Fruit fly (Drosophila melanogaster) whole organism, embryonic: ENCODE data around the gene Sec23.
A peak's percentile ranks its signal among the peaks of the same experiment; 100 is the strongest.

Experiments
- ATbp ChIP-seq: fragments of 200-800 bp; sonication (Bioruptor generic); optimal IDR thresholded peaks from 2 replicates; lab custom pipeline; 2017; ENCODE audit warnings: missing biosample characterization, mild to moderate bottlenecking, missing genetic modification characterization, missing genetic modification reagents
- Atf3 ChIP-seq: fragments of 200-800 bp; sonication (Bioruptor generic); optimal IDR thresholded peaks from 3 replicates; lab custom pipeline; 2016; ENCODE audit warnings: missing biosample characterization, missing genetic modification characterization
- CG11085 ChIP-seq: fragments of 200-800 bp; sonication (Bioruptor generic); IDR thresholded peaks from 2 replicates; pipeline ENCODE4 v1.3.6; 2022; ENCODE audit warnings: missing biosample characterization, missing genetic modification characterization
- CG12391 ChIP-seq: fragments of 200-800 bp; sonication (Bioruptor generic); optimal IDR thresholded peaks from 3 replicates; lab custom pipeline; 2018; ENCODE audit warnings: missing biosample characterization, mild to moderate bottlenecking, missing genetic modification characterization, moderate library complexity
- CG12744 ChIP-seq: fragments of 200-800 bp; sonication (Bioruptor generic); optimal IDR thresholded peaks from 2 replicates; lab custom pipeline; 2016; ENCODE audit warnings: missing biosample characterization, missing genetic modification characterization
- CG13287 ChIP-seq: fragments of 200-800 bp; sonication (Bioruptor generic); IDR thresholded peaks from 2 replicates; pipeline ENCODE4 v1.3.6; 2022; ENCODE audit warnings: missing biosample characterization, missing genetic modification characterization; ENCODE audit not compliant: partially characterized antibody
- CG14441 ChIP-seq: fragments of 200-800 bp; sonication (Bioruptor generic); IDR thresholded peaks from 2 replicates; pipeline ENCODE4 v1.3.6; 2022; ENCODE audit warnings: missing biosample characterization, missing genetic modification characterization
- CG16813 ChIP-seq: fragments of 200-800 bp; sonication (Bioruptor generic); IDR thresholded peaks from 3 replicates; pipeline ENCODE4 v1.3.6; 2022; ENCODE audit warnings: missing biosample characterization, missing genetic modification characterization; ENCODE audit not compliant: partially characterized antibody
- CG17361 ChIP-seq: fragments of 200-800 bp; sonication (Bioruptor generic); IDR thresholded peaks from 3 replicates; pipeline ENCODE4 v1.3.6; 2022; ENCODE audit warnings: missing biosample characterization, missing genetic modification characterization
- CG18262 ChIP-seq: fragments of 200-800 bp; optimal IDR thresholded peaks from 3 replicates; lab custom pipeline; 2019; ENCODE audit warnings: missing biosample characterization, mild to moderate bottlenecking, missing genetic modification characterization, moderate library complexity
- CG2875 ChIP-seq: fragments of 200-800 bp; sonication (Bioruptor generic); optimal IDR thresholded peaks from 2 replicates; lab custom pipeline; 2017; ENCODE audit warnings: missing biosample characterization, mild to moderate bottlenecking, missing genetic modification characterization, missing genetic modification reagents
- CG32772 ChIP-seq: fragments of 200-800 bp; sonication (Bioruptor generic); IDR thresholded peaks from 2 replicates; pipeline ENCODE4 v1.3.6; 2022; ENCODE audit warnings: missing biosample characterization, missing genetic modification characterization
- CG34422 ChIP-seq: fragments of 200-800 bp; sonication (Bioruptor generic); IDR thresholded peaks from 3 replicates; pipeline ENCODE4 v1.3.6; 2022; ENCODE audit warnings: missing biosample characterization, missing genetic modification characterization
- CG3847 ChIP-seq: fragments of 200-800 bp; sonication (Bioruptor generic); IDR thresholded peaks from 2 replicates; pipeline ENCODE4 v1.3.6; 2022; ENCODE audit warnings: missing biosample characterization, missing genetic modification characterization
- CG4854 ChIP-seq: fragments of 200-800 bp; sonication (Bioruptor generic); optimal IDR thresholded peaks from 2 replicates; lab custom pipeline; 2016; ENCODE audit warnings: missing biosample characterization, missing genetic modification characterization, inconsistent platforms
- CG6272 ChIP-seq: fragments of 200-800 bp; sonication (Bioruptor generic); IDR thresholded peaks from 2 replicates; pipeline ENCODE4 v1.3.6; 2022; ENCODE audit warnings: missing biosample characterization, missing genetic modification characterization
- CG7963 ChIP-seq: fragments of 200-800 bp; sonication (Bioruptor generic); IDR thresholded peaks from 3 replicates; pipeline ENCODE4 v1.3.6; 2022; ENCODE audit warnings: missing biosample characterization, missing genetic modification characterization; ENCODE audit not compliant: partially characterized antibody
- CG8290 ChIP-seq, 3 experiments: fragments of 200-800 bp; sonication (Bioruptor generic); optimal IDR thresholded peaks; 2 replicates each; lab custom pipeline; 2016 to 2019; ENCODE audit warnings: missing biosample characterization in 3 of 3, missing genetic modification characterization in 3 of 3, mild to moderate bottlenecking in 2 of 3, moderate library complexity in 1 of 3
- CG8359 ChIP-seq: fragments of 200-800 bp; sonication (Bioruptor generic); optimal IDR thresholded peaks from 2 replicates; lab custom pipeline; 2017; ENCODE audit warnings: missing biosample characterization, mild to moderate bottlenecking, missing genetic modification characterization, borderline replicate concordance
- Deaf1 ChIP-seq: fragments of 200-800 bp; optimal IDR thresholded peaks from 3 replicates; lab custom pipeline; 2019; ENCODE audit warnings: missing biosample characterization, mild to moderate bottlenecking, missing genetic modification characterization, moderate library complexity
- Dek ChIP-seq: fragments of 200-800 bp; sonication (Bioruptor generic); optimal IDR thresholded peaks from 3 replicates; lab custom pipeline; 2019; ENCODE audit warnings: missing biosample characterization, mild to moderate bottlenecking, missing genetic modification characterization, moderate library complexity
- Doc3 ChIP-seq: fragments of 200-800 bp; sonication (Bioruptor generic); IDR thresholded peaks from 3 replicates; pipeline ENCODE4 v1.3.6; 2022; ENCODE audit warnings: missing biosample characterization, missing genetic modification characterization; ENCODE audit not compliant: partially characterized antibody
- HLH54F ChIP-seq: fragments of 200-800 bp; sonication (Bioruptor generic); optimal IDR thresholded peaks from 3 replicates; lab custom pipeline; 2016; ENCODE audit warnings: missing biosample characterization, missing genetic modification characterization
- Hsf ChIP-seq: fragments of 200-800 bp; sonication (Bioruptor generic); optimal IDR thresholded peaks from 3 replicates; lab custom pipeline; 2016; ENCODE audit warnings: missing biosample characterization, missing genetic modification characterization
- Lhr ChIP-seq: fragments of 200-800 bp; sonication (Bioruptor generic); optimal IDR thresholded peaks from 3 replicates; lab custom pipeline; 2017; ENCODE audit warnings: mild to moderate bottlenecking, missing biosample characterization, missing genetic modification reagents, missing genetic modification characterization
- Mad ChIP-seq: fragments of 200-800 bp; sonication (Bioruptor generic); optimal IDR thresholded peaks from 2 replicates; lab custom pipeline; 2016; ENCODE audit warnings: missing biosample characterization, missing genetic modification characterization
- Meics ChIP-seq: fragments of 200-800 bp; sonication (Bioruptor generic); optimal IDR thresholded peaks from 2 replicates; lab custom pipeline; 2017; ENCODE audit warnings: missing biosample characterization, mild to moderate bottlenecking, missing genetic modification characterization
- Optix ChIP-seq: fragments of 200-800 bp; sonication (Bioruptor generic); IDR thresholded peaks from 3 replicates; pipeline ENCODE4 v1.3.6; 2022; ENCODE audit warnings: missing biosample characterization, missing genetic modification characterization
- Xrp1 ChIP-seq: fragments of 200-800 bp; sonication (Bioruptor generic); IDR thresholded peaks from 2 replicates; pipeline ENCODE4 v1.3.6; 2022; ENCODE audit warnings: missing biosample characterization, missing genetic modification characterization
- ab ChIP-seq: fragments of 200-800 bp; sonication (Bioruptor generic); optimal IDR thresholded peaks from 2 replicates; lab custom pipeline; 2016; ENCODE audit warnings: missing biosample characterization, missing genetic modification characterization
- ase ChIP-seq: fragments of 200-800 bp; sonication (Bioruptor generic); IDR thresholded peaks from 3 replicates; pipeline ENCODE4 v1.3.6; 2022; ENCODE audit warnings: missing biosample characterization, missing genetic modification characterization
- bab2 ChIP-seq: fragments of 200-800 bp; sonication (Bioruptor generic); optimal IDR thresholded peaks from 2 replicates; lab custom pipeline; 2016; ENCODE audit warnings: missing biosample characterization, missing genetic modification characterization
- bowl ChIP-seq: fragments of 200-800 bp; sonication (Bioruptor generic); IDR thresholded peaks from 2 replicates; pipeline ENCODE4 v1.3.6; 2022; ENCODE audit warnings: missing biosample characterization, missing genetic modification characterization
- cato ChIP-seq: fragments of 200-800 bp; sonication (Bioruptor generic); optimal IDR thresholded peaks from 2 replicates; lab custom pipeline; 2016; ENCODE audit warnings: missing biosample characterization, missing genetic modification characterization, borderline replicate concordance
- crp ChIP-seq, 2 experiments: fragments of 200-800 bp; sonication (Bioruptor generic); optimal IDR thresholded peaks; 2 replicates in 1 of 2; 3 replicates in 1 of 2; lab custom pipeline; 2017; ENCODE audit warnings: missing biosample characterization in 2 of 2, missing genetic modification characterization in 2 of 2, mild to moderate bottlenecking in 1 of 2, moderate library complexity in 1 of 2
- cwo ChIP-seq: fragments of 200-800 bp; sonication (Bioruptor generic); optimal IDR thresholded peaks from 3 replicates; lab custom pipeline; 2017; ENCODE audit warnings: missing biosample characterization, missing genetic modification characterization, mild to moderate bottlenecking, moderate library complexity, missing genetic modification reagents
- dimm ChIP-seq: fragments of 200-800 bp; sonication (Bioruptor generic); IDR thresholded peaks from 2 replicates; pipeline ENCODE4 v1.3.6; 2022; ENCODE audit warnings: missing biosample characterization, missing genetic modification characterization
- dmrt11E ChIP-seq: fragments of 200-800 bp; sonication (Bioruptor generic); optimal IDR thresholded peaks from 3 replicates; lab custom pipeline; 2018; ENCODE audit warnings: missing biosample characterization, mild to moderate bottlenecking, missing genetic modification characterization, moderate library complexity
- gt ChIP-seq: fragments of 200-800 bp; sonication (Bioruptor generic); IDR thresholded peaks from 2 replicates; pipeline ENCODE4 v1.3.6; 2022; ENCODE audit warnings: missing biosample characterization, missing genetic modification characterization
- nau ChIP-seq: fragments of 200-800 bp; sonication (Bioruptor generic); optimal IDR thresholded peaks from 3 replicates; lab custom pipeline; 2017; ENCODE audit warnings: missing biosample characterization, mild to moderate bottlenecking, missing genetic modification characterization, missing genetic modification reagents
- phol ChIP-seq: fragments of 200-800 bp; sonication (Bioruptor generic); optimal IDR thresholded peaks from 3 replicates; lab custom pipeline; 2018; ENCODE audit warnings: missing biosample characterization, mild to moderate bottlenecking, missing genetic modification characterization, moderate library complexity
- pum ChIP-seq: fragments of 200-800 bp; sonication (Bioruptor generic); optimal IDR thresholded peaks from 2 replicates; lab custom pipeline; 2016; ENCODE audit warnings: missing biosample characterization, missing genetic modification characterization
- pzg ChIP-seq: fragments of 200-800 bp; sonication (Bioruptor generic); optimal IDR thresholded peaks from 3 replicates; lab custom pipeline; 2018; ENCODE audit warnings: missing biosample characterization, mild to moderate bottlenecking, missing genetic modification characterization, moderate library complexity
- rib ChIP-seq: fragments of 200-800 bp; sonication (Bioruptor generic); IDR thresholded peaks from 2 replicates; pipeline ENCODE4 v1.3.6; 2022; ENCODE audit warnings: missing biosample characterization, missing genetic modification characterization
- sisA ChIP-seq: fragments of 200-800 bp; sonication (Bioruptor generic); IDR thresholded peaks from 2 replicates; pipeline ENCODE4 v1.3.6; 2022; ENCODE audit warnings: missing biosample characterization, missing genetic modification characterization
- slbo ChIP-seq: fragments of 200-800 bp; sonication (Bioruptor generic); IDR thresholded peaks from 2 replicates; pipeline ENCODE4 v1.3.6; 2022; ENCODE audit warnings: missing biosample characterization, missing genetic modification characterization
- slou ChIP-seq: fragments of 200-800 bp; sonication (Bioruptor generic); optimal IDR thresholded peaks from 3 replicates; lab custom pipeline; 2016; ENCODE audit warnings: missing biosample characterization, missing genetic modification characterization
- unc-4 ChIP-seq: fragments of 200-800 bp; sonication (Bioruptor generic); IDR thresholded peaks from 2 replicates; pipeline ENCODE4 v1.3.6; 2022; ENCODE audit warnings: missing biosample characterization, missing genetic modification characterization; ENCODE audit not compliant: partially characterized antibody
- usp ChIP-seq: fragments of >200 bp; optimal IDR thresholded peaks from 2 replicates; lab custom pipeline; 2017; ENCODE audit warnings: missing biosample characterization, missing genetic modification characterization

Sec23 gene

DNA sequence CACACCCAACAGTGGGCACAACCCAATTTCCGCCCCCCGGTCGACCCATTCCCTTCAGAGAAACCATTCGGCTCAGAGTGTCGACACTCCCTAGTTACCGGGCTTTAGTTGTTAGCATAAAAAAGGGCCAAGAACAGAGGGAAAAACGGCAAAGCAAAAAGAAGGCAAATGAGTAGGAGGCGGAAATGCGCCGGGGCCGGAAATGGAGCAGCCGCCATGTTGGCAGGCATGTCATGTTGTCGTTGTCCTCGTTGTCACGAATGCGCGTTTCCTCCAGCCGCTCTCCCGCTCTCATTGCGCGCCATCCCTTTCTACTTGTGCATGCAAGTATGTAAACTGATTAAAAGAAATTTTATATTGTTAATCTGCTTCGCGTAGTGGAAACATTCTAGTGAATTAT, 47.5 kb downstream of the Sec23 start (continued):
- TF ChIP-seq CG4854 (GFP tag; lab: Kevin White, UChicago) (no peak), cato (GFP tag; lab: Kevin White, UChicago) (no peak)

DNA sequence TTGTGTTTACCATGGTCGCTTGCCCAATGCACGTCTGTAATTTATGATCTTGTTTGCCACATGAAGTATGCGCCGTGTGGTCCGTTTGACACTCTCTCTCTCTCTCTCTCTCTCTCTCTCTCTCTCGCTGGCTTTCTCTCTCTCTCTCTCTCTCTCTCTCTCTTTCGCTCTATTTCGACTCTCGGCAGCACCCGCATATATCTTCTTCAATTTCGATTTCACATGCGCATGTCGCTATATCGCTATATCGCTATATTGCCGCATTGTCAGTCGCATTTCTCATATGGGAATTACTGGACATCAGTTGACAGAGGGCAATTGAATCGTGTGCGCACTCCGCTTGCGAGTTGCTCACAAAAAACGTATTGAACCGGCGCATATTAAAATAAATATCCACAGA, 52.2 kb downstream of the Sec23 start:
- TF ChIP-seq Dek (tag; lab: Kevin White, UChicago) = no peak
- TF ChIP-seq CG18262 (tag; lab: Kevin White, UChicago) = no peak
- no peak for TF ChIP-seq CG8290 (GFP tag; optimal IDR thresholded peaks at IDR 0.05; lab: Kevin White, UChicago)
- TF ChIP-seq CG8290 (tag; optimal IDR thresholded peaks at IDR 0.05; lab: Kevin White, UChicago) = peak in 1 of 2 experiments; percentile 0
- no peak for TF ChIP-seq HLH54F
- no peak for TF ChIP-seq CG13287 (GFP tag; lab: Robert Waterston, UW)
- TF ChIP-seq CG14441 = no peak
- TF ChIP-seq Mad (GFP tag; lab: Kevin White, UChicago) = no peak
- no peak for TF ChIP-seq pum (GFP tag; lab: Kevin White, UChicago)
- TF ChIP-seq CG8359 (GFP tag; lab: Kevin White, UChicago) = peak; percentile 28
- no peak for TF ChIP-seq Optix (GFP tag; lab: Robert Waterston, UW)
- TF ChIP-seq CG11085 (GFP tag; lab: Robert Waterston, UW) = no peak
- TF ChIP-seq unc-4 (GFP tag; lab: Robert Waterston, UW) = no peak
- TF ChIP-seq CG34422 (GFP tag; lab: Robert Waterston, UW) = no peak
- no peak for TF ChIP-seq dimm (GFP tag; lab: Robert Waterston, UW)
- TF ChIP-seq CG32772 (GFP tag; lab: Robert Waterston, UW) = no peak
- TF ChIP-seq Doc3 (GFP tag; lab: Robert Waterston, UW) = peak; percentile 28; the same call in 1 of the 3 replicates
- TF ChIP-seq usp (GFP tag; lab: Kevin White, UChicago) = no peak
- TF ChIP-seq bab2 (GFP tag; lab: Kevin White, UChicago) = no peak
- TF ChIP-seq sisA = no peak
- TF ChIP-seq slou (GFP tag; lab: Kevin White, UChicago) = no peak
- no peak for TF ChIP-seq Atf3 (GFP tag; lab: Kevin White, UChicago)
- no peak for TF ChIP-seq rib (GFP tag; lab: Robert Waterston, UW)
- TF ChIP-seq crp (GFP tag; optimal IDR thresholded peaks at IDR 0.05; lab: Kevin White, UChicago) = no peak
- no peak for TF ChIP-seq slbo (GFP tag; lab: Robert Waterston, UW)
- TF ChIP-seq ATbp = no peak
- TF ChIP-seq CG12391 (tag; lab: Kevin White, UChicago) = no peak
- TF ChIP-seq nau (GFP tag; lab: Kevin White, UChicago) = peak; percentile 48
- no peak for TF ChIP-seq dmrt11E (tag; lab: Kevin White, UChicago)
- TF ChIP-seq CG3847 = no peak
- no peak for TF ChIP-seq CG6272
- no peak for TF ChIP-seq CG12744 (GFP tag; lab: Kevin White, UChicago)
- no peak for TF ChIP-seq bowl (GFP tag; lab: Robert Waterston, UW)
- TF ChIP-seq gt (GFP tag; lab: Robert Waterston, UW) = no peak
- TF ChIP-seq Lhr (GFP tag; lab: Kevin White, UChicago) = no peak
- 0 out of 2 replicates have a peak, but pooled peaks have one; percentile 9 for TF ChIP-seq Xrp1 (GFP tag; lab: Robert Waterston, UW)
- no peak for TF ChIP-seq cwo
- no peak for TF ChIP-seq pzg (GFP tag; lab: Kevin White, UChicago)
- no peak for TF ChIP-seq Meics (GFP tag; lab: Kevin White, UChicago)
- no peak for TF ChIP-seq Deaf1 (tag; lab: Kevin White, UChicago)
- TF ChIP-seq CG7963 (GFP tag; lab: Robert Waterston, UW) = no peak
- TF ChIP-seq ab (GFP tag; lab: Kevin White, UChicago) = no peak
- no peak for TF ChIP-seq cato (GFP tag; lab: Kevin White, UChicago)
- TF ChIP-seq CG16813 = no peak
- TF ChIP-seq ase (GFP tag; lab: Robert Waterston, UW) = no peak
- no peak for TF ChIP-seq CG17361
- TF ChIP-seq CG2875 = no peak
- no peak for TF ChIP-seq Hsf (GFP tag; lab: Kevin White, UChicago)
- no peak for TF ChIP-seq phol (tag; lab: Kevin White, UChicago)
